Worm (Caenorhabditis elegans) whole organism, L3 larva: ENCODE results near the gene R13A5.7.
A peak's percentile ranks its signal among the peaks of the same experiment; 100 is the strongest.

ENCODE experiments used
- R02D3.7 ChIP-seq: fragments of 150-350 bp; optimal IDR thresholded peaks from 2 replicates; lab custom pipeline; 2014; ENCODE audit warnings: missing biosample characterization, missing genetic modification characterization
- ZK546.5 ChIP-seq: sonication (generic microtip); optimal IDR thresholded peaks from 2 replicates; lab custom pipeline; 2017; ENCODE audit warnings: missing biosample characterization, missing genetic modification characterization
- ama-1 ChIP-seq: fragments of 150-350 bp; optimal IDR thresholded peaks from 2 replicates; lab custom pipeline; 2018
- ceh-28 ChIP-seq: fragments of 150-350 bp; optimal IDR thresholded peaks from 2 replicates; lab custom pipeline; 2014; ENCODE audit warnings: missing biosample characterization, missing genetic modification reagents, missing genetic modification characterization
- ceh-82 ChIP-seq: fragments of 150-350 bp; optimal IDR thresholded peaks from 2 replicates; lab custom pipeline; 2014; ENCODE audit warnings: missing biosample characterization, missing genetic modification characterization
- daf-12 ChIP-seq: fragments of 150-350 bp; optimal IDR thresholded peaks from 2 replicates; lab custom pipeline; 2014; ENCODE audit warnings: missing biosample characterization, missing genetic modification reagents, missing genetic modification characterization
- elt-1 ChIP-seq: fragments of 150-350 bp; optimal IDR thresholded peaks from 2 replicates; lab custom pipeline; 2014; ENCODE audit warnings: missing biosample characterization, missing genetic modification characterization
- eor-1 ChIP-seq, 2 experiments: fragments of 150-350 bp; optimal IDR thresholded peaks; 2 replicates each; lab custom pipeline; 2014 to 2018; ENCODE audit warnings: missing biosample characterization in 2 of 2, missing genetic modification characterization in 2 of 2
- fos-1 ChIP-seq: fragments of 150-350 bp; optimal IDR thresholded peaks from 2 replicates; lab custom pipeline; 2014; ENCODE audit warnings: missing biosample characterization, missing genetic modification characterization
- hmg-11 ChIP-seq: sonication (generic microtip); optimal IDR thresholded peaks from 2 replicates; lab custom pipeline; 2016; ENCODE audit warnings: missing genetic modification characterization, missing compliant biosample characterization
- lin-15B ChIP-seq: fragments of 150-350 bp; optimal IDR thresholded peaks from 2 replicates; lab custom pipeline; 2014; ENCODE audit warnings: missing biosample characterization, missing genetic modification characterization
- lin-39 ChIP-seq: fragments of 150-350 bp; optimal IDR thresholded peaks from 2 replicates; lab custom pipeline; 2018; ENCODE audit warnings: missing biosample characterization, missing genetic modification reagents, missing genetic modification characterization
- mdl-1 ChIP-seq: fragments of 150-350 bp; optimal IDR thresholded peaks from 2 replicates; lab custom pipeline; 2014; ENCODE audit warnings: missing biosample characterization, missing genetic modification characterization
- mml-1 ChIP-seq: fragments of 150-350 bp; sonication (generic microtip); optimal IDR thresholded peaks from 3 replicates; lab custom pipeline; 2014; ENCODE audit warnings: missing biosample characterization, missing genetic modification characterization
- nfya-1 ChIP-seq: sonication (generic microtip); optimal IDR thresholded peaks from 2 replicates; lab custom pipeline; 2017; ENCODE audit warnings: missing genetic modification characterization, mild to moderate bottlenecking, missing compliant biosample characterization, antibody characterized with exemption, moderate library complexity; ENCODE audit not compliant: insufficient read depth
- nhr-11 ChIP-seq: fragments of 150-350 bp; optimal IDR thresholded peaks from 2 replicates; lab custom pipeline; 2014; ENCODE audit warnings: missing biosample characterization, missing genetic modification characterization
- nhr-12 ChIP-seq: fragments of 150-350 bp; optimal IDR thresholded peaks from 2 replicates; lab custom pipeline; 2014; ENCODE audit warnings: missing biosample characterization, missing genetic modification characterization
- nhr-23 ChIP-seq: fragments of 150-350 bp; optimal IDR thresholded peaks from 2 replicates; lab custom pipeline; 2014; ENCODE audit warnings: missing biosample characterization, missing genetic modification reagents, missing genetic modification characterization
- nhr-237 ChIP-seq: fragments of 150-350 bp; optimal IDR thresholded peaks from 2 replicates; lab custom pipeline; 2014; ENCODE audit warnings: missing biosample characterization, missing genetic modification characterization
- nhr-25 ChIP-seq: sonication (generic microtip); optimal IDR thresholded peaks from 2 replicates; lab custom pipeline; 2017; ENCODE audit warnings: missing biosample characterization, missing genetic modification characterization
- nhr-43 ChIP-seq: sonication (generic microtip); optimal IDR thresholded peaks from 2 replicates; lab custom pipeline; 2016; ENCODE audit warnings: mild to moderate bottlenecking, missing genetic modification characterization, missing compliant biosample characterization; ENCODE audit not compliant: poor library complexity, severe bottlenecking
- nhr-76 ChIP-seq: fragments of 150-350 bp; sonication (generic microtip); optimal IDR thresholded peaks from 5 replicates; lab custom pipeline; 2014; ENCODE audit warnings: missing biosample characterization, missing genetic modification characterization
- nhr-77 ChIP-seq: fragments of 150-350 bp; optimal IDR thresholded peaks from 2 replicates; lab custom pipeline; 2014; ENCODE audit warnings: missing biosample characterization, missing genetic modification characterization
- pha-4 ChIP-seq: fragments of 150-350 bp; optimal IDR thresholded peaks from 2 replicates; lab custom pipeline; 2014; ENCODE audit warnings: missing biosample characterization, missing genetic modification reagents, missing genetic modification characterization
- pqm-1 ChIP-seq: fragments of 150-350 bp; optimal IDR thresholded peaks from 2 replicates; lab custom pipeline; 2017; ENCODE audit warnings: missing biosample characterization, missing genetic modification characterization, inconsistent platforms
- skn-1 ChIP-seq: fragments of 150-350 bp; optimal IDR thresholded peaks from 2 replicates; lab custom pipeline; 2014; ENCODE audit warnings: missing biosample characterization, missing genetic modification characterization
- tbx-2 ChIP-seq: sonication (generic microtip); optimal IDR thresholded peaks from 2 replicates; lab custom pipeline; 2016; ENCODE audit warnings: mild to moderate bottlenecking, missing genetic modification characterization, missing compliant biosample characterization
- unc-62 ChIP-seq: fragments of 150-350 bp; sonication (generic microtip); optimal IDR thresholded peaks from 4 replicates; lab custom pipeline; 2014; ENCODE audit warnings: missing biosample characterization, missing genetic modification reagents, missing genetic modification characterization
- zag-1 ChIP-seq: fragments of 150-350 bp; optimal IDR thresholded peaks from 2 replicates; lab custom pipeline; 2014; ENCODE audit warnings: missing biosample characterization, missing genetic modification characterization
- ztf-11 ChIP-seq: fragments of 150-350 bp; optimal IDR thresholded peaks from 2 replicates; lab custom pipeline; 2014; ENCODE audit warnings: missing biosample characterization, missing genetic modification characterization
- ztf-4 ChIP-seq: fragments of 150-350 bp; optimal IDR thresholded peaks from 2 replicates; lab custom pipeline; 2014; ENCODE audit warnings: missing biosample characterization, missing genetic modification characterization

The R13A5.7 gene

DNA sequence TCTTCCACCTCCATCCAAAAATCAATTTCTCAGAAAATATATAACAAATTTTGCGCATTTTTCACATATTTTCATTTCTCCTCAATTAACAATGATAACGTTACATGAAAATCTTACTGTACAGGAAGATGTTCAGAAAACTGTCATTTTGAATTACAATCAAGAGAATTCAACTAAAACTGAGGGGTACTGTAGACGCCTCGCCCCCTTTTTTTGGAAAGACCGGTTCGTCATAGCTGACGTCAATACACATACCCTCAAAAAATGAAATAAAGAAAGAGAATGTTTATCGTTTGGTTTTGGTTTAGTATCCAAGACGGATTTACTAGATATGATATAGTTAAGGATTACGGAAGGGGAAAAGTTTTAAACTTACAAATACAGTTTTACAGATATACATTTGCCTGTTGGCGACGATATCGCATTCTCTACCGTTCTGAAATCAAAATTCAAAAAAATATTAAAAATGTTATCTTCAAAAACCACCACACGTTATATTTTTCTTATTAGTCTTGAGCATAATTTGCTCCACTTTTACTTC, 11.9 kb downstream of the R13A5.7 start:
- no peak for TF ChIP-seq nhr-11 (tag; lab: Kevin White, UChicago)
- TF ChIP-seq nhr-23 = peak; percentile 47
- TF ChIP-seq nhr-12 (tag; lab: Kevin White, UChicago) = no peak
- peak; percentile 56 for TF ChIP-seq nfya-1
- TF ChIP-seq nhr-25 (tag; lab: Kevin White, UChicago) = peak; percentile 32

DNA sequence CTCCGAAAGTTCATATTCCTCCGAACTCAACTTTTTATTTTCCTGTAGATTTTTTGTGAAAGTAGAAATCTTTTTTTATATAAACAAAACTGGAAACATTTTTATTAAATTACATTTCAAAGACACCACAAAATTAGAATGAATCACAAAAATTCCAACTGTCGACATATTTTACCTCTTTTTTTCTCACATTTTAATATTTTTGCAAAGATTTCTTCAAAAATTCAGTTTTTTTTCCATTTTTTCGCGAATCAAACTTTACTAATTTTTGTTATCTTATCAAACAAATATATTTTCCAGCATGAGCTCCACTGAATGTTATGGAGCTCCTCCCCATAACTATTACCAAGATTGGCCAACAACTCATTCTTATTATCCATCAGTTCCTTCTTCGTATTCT, 14.6 kb downstream of the R13A5.7 start, which contains the start of gene ceh-13:
Gene ceh-13 (plus strand): TSS at position 301 of the 400 bp plus-strand sequence.
- TF ChIP-seq mml-1 (tag; lab: Kevin White, UChicago) (no peak), nhr-23 (no peak), nhr-237 (tag; lab: Kevin White, UChicago) (no peak), daf-12 (tag; lab: Kevin White, UChicago) (no peak), unc-62 (GFP tag; lab: Kevin White, UChicago) (no peak), nhr-43 (tag; lab: Kevin White, UChicago) (no peak), ZK546.5 (tag; lab: Kevin White, UChicago) (no peak), R02D3.7 (tag; lab: Kevin White, UChicago) (no peak), nhr-77 (tag; lab: Kevin White, UChicago) (no peak), fos-1 (tag; lab: Kevin White, UChicago) (no peak)

DNA sequence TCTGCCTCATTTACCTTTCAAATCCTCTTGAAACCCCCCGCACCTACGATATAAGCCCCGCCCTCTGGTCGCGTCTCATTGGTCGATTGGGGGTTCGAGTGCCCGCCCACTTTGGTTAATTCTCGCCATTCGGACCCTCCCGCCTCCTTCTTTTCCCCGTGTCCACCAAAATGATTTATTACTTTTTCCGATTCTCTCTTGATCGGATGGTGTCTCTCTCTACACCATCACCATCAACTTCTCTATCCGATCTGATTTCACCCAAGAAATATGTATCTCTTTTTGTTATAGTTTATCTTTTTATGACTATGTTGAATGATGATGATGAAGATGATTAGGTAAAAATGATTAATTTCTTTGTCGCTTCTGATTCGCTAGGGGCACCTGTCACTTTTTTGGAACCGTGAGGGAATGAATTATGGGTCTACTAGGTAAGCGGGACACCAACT, 15.2 kb downstream of the R13A5.7 start:
- TF ChIP-seq skn-1 (tag; lab: Kevin White, UChicago) (no peak), ama-1 (no peak), ceh-82 (no peak), nhr-76 (tag; lab: Kevin White, UChicago) (no peak), ztf-11 (tag; lab: Kevin White, UChicago) (no peak), nhr-25 (tag; lab: Kevin White, UChicago) (peak; percentile 34), nfya-1 (peak; percentile 95), lin-39 (tag; lab: Kevin White, UChicago) (no peak), zag-1 (tag; lab: Kevin White, UChicago) (no peak), unc-62 (GFP tag; lab: Kevin White, UChicago) (peak; percentile 60), nhr-11 (tag; lab: Kevin White, UChicago) (no peak), elt-1 (tag; lab: Kevin White, UChicago) (peak; percentile 75)

DNA sequence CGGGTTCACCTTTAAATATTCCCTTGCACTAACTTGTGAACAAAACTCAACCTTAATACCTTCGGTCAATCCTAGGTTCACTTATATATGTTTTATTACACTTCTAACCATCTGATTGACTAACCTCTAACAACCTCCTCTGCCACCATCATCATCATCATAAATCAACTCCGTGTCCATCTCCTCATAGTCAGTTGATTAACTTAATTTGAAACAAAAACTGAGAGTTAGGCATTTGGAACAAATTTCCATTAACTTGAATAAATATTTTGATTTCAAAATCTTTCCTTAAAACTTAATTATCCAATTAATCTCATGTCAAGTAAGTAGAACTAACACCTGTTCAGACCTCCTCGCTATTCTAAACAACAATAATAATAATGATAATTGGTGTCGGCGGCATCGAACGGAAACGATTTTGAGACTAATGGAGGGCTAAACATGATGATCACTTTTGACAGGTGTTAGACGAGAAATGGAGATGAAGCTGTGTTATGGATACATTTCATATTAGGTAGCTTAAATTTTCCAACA, 16.2 kb downstream of the R13A5.7 start:
- TF ChIP-seq nfya-1 (no peak), lin-39 (tag; lab: Kevin White, UChicago) (no peak), pha-4 (tag; lab: Kevin White, UChicago) (no peak), unc-62 (GFP tag; lab: Kevin White, UChicago) (no peak)

DNA sequence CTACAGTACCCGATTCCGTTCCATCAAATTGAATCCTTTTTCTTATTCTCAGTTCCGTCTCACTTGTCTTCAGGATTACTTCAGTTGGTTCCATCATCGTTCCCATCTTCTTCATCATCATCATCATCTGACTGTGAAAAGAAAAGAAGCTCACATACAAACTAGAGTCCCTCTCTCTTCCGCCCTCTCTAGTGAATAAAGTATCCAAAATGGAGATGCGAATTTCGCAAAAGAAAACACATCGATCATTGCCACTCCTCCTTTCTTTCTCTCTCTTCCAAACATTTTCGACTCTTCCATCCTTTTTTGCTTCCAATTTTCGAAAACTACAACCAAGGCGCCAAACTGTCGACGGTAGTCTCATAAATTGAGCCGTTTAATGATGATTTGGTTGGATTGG, 17.1 kb downstream of the R13A5.7 start:
- TF ChIP-seq unc-62 (GFP tag; lab: Kevin White, UChicago) (peak; percentile 63), fos-1 (tag; lab: Kevin White, UChicago) (no peak), nfya-1 (peak; percentile 37)

DNA sequence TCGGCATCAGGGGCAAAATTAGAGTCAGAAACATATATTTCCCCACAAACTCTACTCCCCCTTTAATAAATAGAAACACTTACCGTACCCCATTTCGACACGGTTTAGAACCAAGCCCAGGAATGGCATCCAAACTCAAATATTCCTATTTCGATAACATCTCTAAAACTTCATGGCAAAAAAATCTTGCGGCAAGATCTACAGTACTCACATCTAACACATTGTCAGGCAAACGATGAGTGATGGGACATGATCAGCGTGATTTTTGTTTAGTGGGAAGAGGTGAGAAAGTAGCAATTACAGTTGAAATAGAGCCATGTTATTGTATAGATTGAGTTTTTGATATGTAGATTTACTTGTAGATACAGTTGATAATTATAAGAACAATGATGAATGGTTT, 19.0 kb downstream of the R13A5.7 start:
- TF ChIP-seq elt-1 (tag; lab: Kevin White, UChicago) = peak; percentile 87
- TF ChIP-seq lin-39 (tag; lab: Kevin White, UChicago) = no peak
- TF ChIP-seq nhr-25 (tag; lab: Kevin White, UChicago) = peak; percentile 21

DNA sequence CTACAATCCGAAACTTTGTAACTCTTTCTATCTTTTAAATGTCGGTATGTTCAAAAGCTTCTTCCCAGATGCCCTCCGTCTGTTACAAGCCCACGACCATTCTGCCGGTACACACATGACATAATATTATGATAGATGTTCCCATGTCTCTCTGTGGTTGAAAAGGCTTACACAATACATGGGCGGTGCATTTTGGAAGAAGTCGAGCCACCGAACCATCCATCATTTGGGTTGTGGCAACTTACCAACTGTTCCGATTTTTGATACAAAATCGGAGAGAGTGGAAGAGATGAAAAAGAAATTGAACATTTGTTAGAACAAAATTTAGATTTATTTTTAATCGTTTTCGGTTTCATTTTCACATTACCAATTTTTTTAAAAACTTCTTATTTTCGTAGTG, 21.0 kb downstream of the R13A5.7 start:
- TF ChIP-seq nhr-25 (tag; lab: Kevin White, UChicago) (no peak), pqm-1 (tag; lab: Kevin White, UChicago) (no peak), mdl-1 (tag; lab: Kevin White, UChicago) (no peak), hmg-11 (tag; lab: Kevin White, UChicago) (no peak), tbx-2 (tag; lab: Kevin White, UChicago) (no peak), lin-39 (tag; lab: Kevin White, UChicago) (no peak), lin-15B (tag; lab: Kevin White, UChicago) (no peak), elt-1 (tag; lab: Kevin White, UChicago) (no peak), nhr-77 (tag; lab: Kevin White, UChicago) (no peak), ceh-28 (tag; lab: Kevin White, UChicago) (no peak), nhr-43 (tag; lab: Kevin White, UChicago) (no peak), ztf-4 (tag; lab: Kevin White, UChicago) (no peak), unc-62 (GFP tag; lab: Kevin White, UChicago) (peak; percentile 59), mml-1 (tag; lab: Kevin White, UChicago) (no peak), eor-1 (tag; optimal IDR thresholded peaks at IDR 0.05; lab: Kevin White, UChicago) (no peak), nfya-1 (peak; percentile 28), zag-1 (tag; lab: Kevin White, UChicago) (no peak), fos-1 (tag; lab: Kevin White, UChicago) (no peak)
